Fruit fly (Drosophila melanogaster) whole organism, pupa: ENCODE data around the gene Med.

Experiments used
- CG10348 ChIP-seq: fragments of 200-800 bp; sonication (Bioruptor generic); IDR thresholded peaks from 2 replicates; pipeline ENCODE4 v1.3.6; 2022; ENCODE audit warnings: missing biosample characterization, missing genetic modification characterization
- CG12605 ChIP-seq: fragments of 200-800 bp; sonication (Bioruptor generic); IDR thresholded peaks from 2 replicates; pipeline ENCODE4 v1.3.6; 2022; ENCODE audit warnings: missing biosample characterization, missing genetic modification characterization
- CG13204 ChIP-seq: fragments of 200-800 bp; sonication (Bioruptor generic); optimal IDR thresholded peaks from 2 replicates; lab custom pipeline; 2018; ENCODE audit warnings: missing biosample characterization, mild to moderate bottlenecking, missing genetic modification characterization, moderate library complexity
- CG14655 ChIP-seq: fragments of 200-800 bp; sonication (Bioruptor generic); optimal IDR thresholded peaks from 3 replicates; lab custom pipeline; 2017; ENCODE audit warnings: mild to moderate bottlenecking, missing biosample characterization, missing genetic modification reagents, missing genetic modification characterization
- CG17806 ChIP-seq: fragments of 200-800 bp; sonication (Bioruptor generic); optimal IDR thresholded peaks from 2 replicates; lab custom pipeline; 2018; ENCODE audit warnings: missing biosample characterization, mild to moderate bottlenecking, missing genetic modification characterization, moderate library complexity
- CG34367 ChIP-seq: fragments of 200-800 bp; sonication (Bioruptor generic); optimal IDR thresholded peaks from 2 replicates; lab custom pipeline; 2018; ENCODE audit warnings: missing biosample characterization, mild to moderate bottlenecking, missing genetic modification characterization
- CG9948 ChIP-seq: fragments of 200-800 bp; sonication (Bioruptor generic); optimal IDR thresholded peaks from 2 replicates; lab custom pipeline; 2018; ENCODE audit warnings: missing biosample characterization, mild to moderate bottlenecking, missing genetic modification characterization, moderate library complexity
- D1 ChIP-seq: fragments of 200-800 bp; sonication (Bioruptor generic); optimal IDR thresholded peaks from 2 replicates; lab custom pipeline; 2018; ENCODE audit warnings: missing biosample characterization, mild to moderate bottlenecking, missing genetic modification characterization, moderate library complexity
- gl ChIP-seq: fragments of 200-800 bp; sonication (Bioruptor generic); optimal IDR thresholded peaks from 2 replicates; lab custom pipeline; 2018; ENCODE audit warnings: missing biosample characterization, mild to moderate bottlenecking, missing genetic modification characterization

dm6 chr3R:31565738-31566137, 45.1 kb upstream of the Med start:
- TF ChIP-seq CG14655 (GFP tag; lab: Kevin White, UChicago), result no peak
- no peak for TF ChIP-seq CG34367 (tag; lab: Kevin White, UChicago)
- no peak for TF ChIP-seq CG9948 (tag; lab: Kevin White, UChicago)
- TF ChIP-seq CG13204 (GFP tag; lab: Kevin White, UChicago), result no peak
- TF ChIP-seq CG12605 (GFP tag; lab: Robert Waterston, UW), result no peak
- TF ChIP-seq gl (tag; lab: Kevin White, UChicago), result no peak
- TF ChIP-seq CG17806, result no peak
- no peak for TF ChIP-seq CG10348 (GFP tag; lab: Robert Waterston, UW)
- TF ChIP-seq D1 (tag; lab: Kevin White, UChicago), result no peak
